Worm (Caenorhabditis elegans): Measurements from ENCODE around the gene F23D12.10.
A peak's percentile ranks its signal among the peaks of the same experiment; 100 is the strongest.

The F23D12.10 gene

DNA sequence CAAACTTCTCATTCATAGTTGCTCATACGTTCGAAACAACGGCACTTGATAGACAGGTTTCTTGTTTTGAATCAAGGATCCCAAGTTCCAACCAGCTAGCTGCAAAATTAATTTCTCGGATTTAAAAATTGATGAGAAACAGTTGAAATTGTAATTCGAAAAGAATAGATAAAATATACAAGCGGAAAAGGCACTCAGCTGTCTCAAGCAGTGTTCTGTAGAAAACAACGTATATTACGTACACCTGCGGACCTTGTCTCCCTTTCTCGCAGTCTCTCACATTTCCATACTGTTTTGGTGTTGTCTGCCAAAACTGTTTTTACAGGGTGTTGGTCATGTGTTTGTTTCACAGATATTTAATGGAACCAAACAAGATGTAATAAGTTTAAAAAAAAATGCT, at the start of gene F23D12.10:
F23D12.10 (minus strand) TSS at position 101 of the 400 bp plus-strand sequence.
- no peak for TF ChIP-seq ces-1 (GFP tag; optimal IDR thresholded peaks at IDR 0.05)
- TF ChIP-seq hlh-1 (tag; optimal IDR thresholded peaks at IDR 0.05), result no peak
- TF ChIP-seq nhr-237 (tag; optimal IDR thresholded peaks at IDR 0.05), result no peak
- no peak for TF ChIP-seq cnd-1 (tag; optimal IDR thresholded peaks at IDR 0.05)
- TF ChIP-seq mls-2 (tag; optimal IDR thresholded peaks at IDR 0.05), result no peak
- no peak for TF ChIP-seq unc-62 (GFP tag; optimal IDR thresholded peaks at IDR 0.05)
- no peak for TF ChIP-seq ceh-39 (tag; optimal IDR thresholded peaks at IDR 0.05)
- TF ChIP-seq pha-4 (tag; optimal IDR thresholded peaks at IDR 0.05), result no peak
- TF ChIP-seq elt-3 (tag; optimal IDR thresholded peaks at IDR 0.05), result no peak
- TF ChIP-seq ceh-43 (GFP tag; optimal IDR thresholded peaks at IDR 0.05), result no peak
- no peak for TF ChIP-seq mep-1 (tag; optimal IDR thresholded peaks at IDR 0.05)
- no peak for TF ChIP-seq ham-2 (GFP tag; optimal IDR thresholded peaks at IDR 0.05)
- no peak for TF ChIP-seq lin-32 (GFP tag; optimal IDR thresholded peaks at IDR 0.05)
- TF ChIP-seq nhr-12 (tag; optimal IDR thresholded peaks at IDR 0.05), result no peak
- TF ChIP-seq lsy-2 (tag; optimal IDR thresholded peaks at IDR 0.05), result no peak
- TF ChIP-seq bed-3 (GFP tag; optimal IDR thresholded peaks at IDR 0.05), result no peak
- no peak for TF ChIP-seq flh-1 (GFP tag; optimal IDR thresholded peaks at IDR 0.05)
- TF ChIP-seq unc-39 (tag; optimal IDR thresholded peaks at IDR 0.05), result no peak

DNA sequence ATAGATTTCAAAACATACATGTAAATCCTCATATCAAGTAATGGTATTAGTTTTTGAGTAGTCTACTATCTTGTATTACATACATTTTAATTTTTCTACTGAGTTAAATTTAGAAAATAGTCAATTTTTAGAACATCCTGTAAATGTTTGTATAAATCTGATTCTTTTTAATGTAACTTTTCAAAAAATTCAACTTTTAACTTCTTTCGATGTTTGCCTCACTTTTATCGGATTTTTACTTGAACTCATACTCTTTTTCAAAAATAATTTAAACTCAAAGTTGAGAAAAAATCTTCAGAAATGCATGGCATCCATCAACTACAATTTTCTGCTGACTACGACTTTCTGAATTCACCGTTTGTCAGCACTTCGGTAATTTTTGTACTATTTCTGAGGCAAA, 49.0 kb upstream of the F23D12.10 start, which contains the start of gene M163.7:
M163.7 (plus strand) TSS at position 301 of the 400 bp plus-strand sequence.
- TF ChIP-seq sptf-1 (tag; optimal IDR thresholded peaks at IDR 0.05) (no peak), ceh-43 (GFP tag; optimal IDR thresholded peaks at IDR 0.05) (no peak), mab-5 (tag; optimal IDR thresholded peaks at IDR 0.05) (no peak), mep-1 (tag; optimal IDR thresholded peaks at IDR 0.05) (no peak), mls-2 (tag; optimal IDR thresholded peaks at IDR 0.05) (no peak), nhr-28 (tag; optimal IDR thresholded peaks at IDR 0.05) (no peak), nhr-237 (tag; optimal IDR thresholded peaks at IDR 0.05) (no peak), ham-2 (GFP tag; optimal IDR thresholded peaks at IDR 0.05) (no peak), ceh-83 (GFP tag; optimal IDR thresholded peaks at IDR 0.05) (no peak)

DNA sequence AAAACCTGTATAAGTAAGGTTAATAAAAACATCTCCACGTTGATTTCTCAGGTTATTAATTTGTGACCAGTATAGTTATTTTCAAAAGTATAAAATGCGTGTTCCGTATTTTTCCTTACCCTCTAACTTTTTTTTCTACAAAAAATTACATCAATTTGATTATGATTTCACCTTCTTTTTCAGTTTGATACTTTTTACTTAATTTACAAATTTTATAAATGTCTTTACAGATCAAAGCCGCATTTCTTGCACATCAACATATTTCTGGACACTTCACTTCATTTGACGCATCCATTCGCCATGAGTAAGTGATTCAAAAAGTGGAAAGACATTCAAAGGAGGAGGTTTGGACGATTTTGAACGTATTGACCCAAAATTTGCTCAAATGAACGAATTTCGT, 44.9 kb upstream of the F23D12.10 start, which contains the start of gene Y66C5A.2:
Y66C5A.2 (plus strand) TSS at position 301 of the 400 bp plus-strand sequence.
- TF ChIP-seq tbx-8 (GFP tag; optimal IDR thresholded peaks at IDR 0.05) (no peak), ceh-83 (GFP tag; optimal IDR thresholded peaks at IDR 0.05) (no peak), ztf-11 (tag; optimal IDR thresholded peaks at IDR 0.05) (no peak), lsy-2 (tag; optimal IDR thresholded peaks at IDR 0.05) (no peak), ces-1 (GFP tag; optimal IDR thresholded peaks at IDR 0.05) (no peak), sem-2 (GFP tag; optimal IDR thresholded peaks at IDR 0.05) (no peak), nhr-237 (tag; optimal IDR thresholded peaks at IDR 0.05) (no peak), nhr-76 (tag; optimal IDR thresholded peaks at IDR 0.05) (no peak), pha-4 (tag; optimal IDR thresholded peaks at IDR 0.05) (no peak), flh-1 (GFP tag; optimal IDR thresholded peaks at IDR 0.05) (no peak), hlh-1 (tag; optimal IDR thresholded peaks at IDR 0.05) (no peak), lin-32 (GFP tag; optimal IDR thresholded peaks at IDR 0.05) (no peak)

DNA sequence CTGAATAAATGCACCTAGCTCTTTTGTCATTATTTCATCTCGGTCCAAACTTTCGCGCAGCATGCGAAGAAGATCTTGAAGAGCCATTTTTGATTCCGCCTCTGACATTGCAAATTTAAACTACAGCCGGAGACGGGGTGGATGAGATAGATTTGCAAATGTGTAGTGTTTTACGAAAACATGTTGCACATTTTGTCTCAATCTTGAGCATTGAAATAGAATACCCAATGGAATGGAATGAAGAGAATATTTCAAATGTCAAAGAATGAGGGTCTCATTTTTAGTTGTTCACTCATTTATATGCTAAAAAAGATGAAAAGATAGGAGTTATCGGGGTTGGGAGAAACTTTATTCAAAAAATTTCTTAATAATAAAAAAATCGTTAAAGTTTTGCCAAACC, 39.9 kb upstream of the F23D12.10 start, which contains the start of gene Y66C5A.1:
Y66C5A.1 (minus strand) TSS at position 101 of the 400 bp plus-strand sequence.
- no peak for TF ChIP-seq nhr-76 (tag; optimal IDR thresholded peaks at IDR 0.05)
- TF ChIP-seq ceh-43 (GFP tag; optimal IDR thresholded peaks at IDR 0.05), result no peak
- no peak for TF ChIP-seq ceh-83 (GFP tag; optimal IDR thresholded peaks at IDR 0.05)
- TF ChIP-seq mls-2 (tag; optimal IDR thresholded peaks at IDR 0.05), result no peak
- TF ChIP-seq mab-5 (tag; optimal IDR thresholded peaks at IDR 0.05), result no peak
- no peak for TF ChIP-seq unc-62 (GFP tag; optimal IDR thresholded peaks at IDR 0.05)
- no peak for TF ChIP-seq snpc-4 (tag; optimal IDR thresholded peaks at IDR 0.05)
- no peak for TF ChIP-seq tbx-8 (GFP tag; optimal IDR thresholded peaks at IDR 0.05)
- TF ChIP-seq nhr-28 (tag; optimal IDR thresholded peaks at IDR 0.05), result no peak
- no peak for TF ChIP-seq sptf-1 (tag; optimal IDR thresholded peaks at IDR 0.05)

DNA sequence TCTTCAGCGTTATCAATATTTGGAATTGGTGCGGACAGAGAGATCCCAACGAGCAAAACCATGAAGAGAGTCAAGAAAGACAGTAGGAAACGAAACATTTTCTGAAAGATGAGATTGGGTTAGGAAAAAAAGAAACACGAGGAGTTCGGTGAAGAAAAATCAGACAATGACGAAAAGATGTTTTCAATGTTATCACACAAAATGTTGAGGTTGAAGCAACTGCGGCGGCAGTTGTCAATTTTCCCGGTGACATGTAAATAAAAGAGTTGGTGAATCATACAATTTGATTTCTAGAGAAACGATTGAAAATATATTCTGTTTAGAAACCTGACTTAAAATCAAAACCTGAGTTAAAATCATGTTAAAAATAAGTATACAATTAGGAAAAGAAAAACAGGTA, 38.2 kb upstream of the F23D12.10 start, which contains the start of gene F23D12.7:
F23D12.7 (minus strand) TSS at position 101 of the 400 bp plus-strand sequence.
- TF ChIP-seq hlh-1 (tag; optimal IDR thresholded peaks at IDR 0.05) (peak; percentile 52), ztf-11 (tag; optimal IDR thresholded peaks at IDR 0.05) (no peak)

DNA sequence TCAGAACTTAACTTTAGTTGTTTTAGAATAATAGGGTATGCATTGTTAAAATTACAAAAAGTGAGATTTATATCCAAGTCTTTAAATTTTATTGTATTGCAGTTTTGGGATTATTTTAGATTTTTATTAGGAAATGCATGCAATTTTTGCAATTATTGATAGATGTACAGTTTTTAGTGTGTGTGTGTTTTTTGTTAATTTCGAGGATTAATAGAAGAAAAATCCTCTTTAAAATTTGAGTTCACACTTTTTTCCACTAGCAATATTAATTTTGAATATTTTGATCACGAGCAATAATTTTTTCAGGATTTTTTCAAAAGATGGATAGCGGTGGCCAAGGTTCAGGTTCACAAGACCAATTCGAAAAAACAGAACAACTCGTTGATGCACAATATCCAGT, 32.4 kb upstream of the F23D12.10 start, which contains the start of gene jmjd-3.2:
jmjd-3.2 (plus strand) TSS at position 301 of the 400 bp plus-strand sequence.
- TF ChIP-seq elt-1 (tag; optimal IDR thresholded peaks at IDR 0.05; ENCODE audit: borderline replicate concordance, insufficient read depth) (no peak), unc-120 (tag; optimal IDR thresholded peaks at IDR 0.05; ENCODE audit: poor library complexity, severe bottlenecking) (no peak), lin-13 (tag; optimal IDR thresholded peaks at IDR 0.05) (no peak), mep-1 (tag; optimal IDR thresholded peaks at IDR 0.05) (no peak), drap-1 (GFP tag; optimal IDR thresholded peaks at IDR 0.05) (no peak), sptf-1 (tag; optimal IDR thresholded peaks at IDR 0.05) (no peak), nhr-76 (tag; optimal IDR thresholded peaks at IDR 0.05) (no peak), lin-32 (GFP tag; optimal IDR thresholded peaks at IDR 0.05) (no peak), snpc-4 (tag; optimal IDR thresholded peaks at IDR 0.05) (no peak), ces-1 (GFP tag; optimal IDR thresholded peaks at IDR 0.05) (no peak), nhr-28 (tag; optimal IDR thresholded peaks at IDR 0.05) (no peak), ham-2 (GFP tag; optimal IDR thresholded peaks at IDR 0.05) (no peak), unc-62 (GFP tag; optimal IDR thresholded peaks at IDR 0.05) (no peak), nhr-2 (tag; optimal IDR thresholded peaks at IDR 0.05) (no peak), flh-1 (GFP tag; optimal IDR thresholded peaks at IDR 0.05) (no peak), lsy-2 (tag; optimal IDR thresholded peaks at IDR 0.05) (no peak)

Measured in whole organism, mixed stage, embryonic.